Worm (Caenorhabditis elegans) whole organism, L3 larva: ENCODE results near the gene F44A2.3.

Experiments
- ZK546.5 ChIP-seq: sonication (generic microtip); optimal IDR thresholded peaks from 2 replicates; lab custom pipeline; 2017; ENCODE audit warnings: missing biosample characterization, missing genetic modification characterization
- nhr-12 ChIP-seq: fragments of 150-350 bp; optimal IDR thresholded peaks from 2 replicates; lab custom pipeline; 2014; ENCODE audit warnings: missing biosample characterization, missing genetic modification characterization
- snpc-4 ChIP-seq: fragments of 150-350 bp; optimal IDR thresholded peaks from 2 replicates; lab custom pipeline; 2014; ENCODE audit warnings: missing biosample characterization, missing genetic modification characterization
- unc-39 ChIP-seq: sonication (generic microtip); optimal IDR thresholded peaks from 4 replicates; lab custom pipeline; 2017; ENCODE audit warnings: missing biosample characterization, missing genetic modification characterization
- unc-62 ChIP-seq: fragments of 150-350 bp; sonication (generic microtip); optimal IDR thresholded peaks from 4 replicates; lab custom pipeline; 2014; ENCODE audit warnings: missing biosample characterization, missing genetic modification reagents, missing genetic modification characterization

DNA sequence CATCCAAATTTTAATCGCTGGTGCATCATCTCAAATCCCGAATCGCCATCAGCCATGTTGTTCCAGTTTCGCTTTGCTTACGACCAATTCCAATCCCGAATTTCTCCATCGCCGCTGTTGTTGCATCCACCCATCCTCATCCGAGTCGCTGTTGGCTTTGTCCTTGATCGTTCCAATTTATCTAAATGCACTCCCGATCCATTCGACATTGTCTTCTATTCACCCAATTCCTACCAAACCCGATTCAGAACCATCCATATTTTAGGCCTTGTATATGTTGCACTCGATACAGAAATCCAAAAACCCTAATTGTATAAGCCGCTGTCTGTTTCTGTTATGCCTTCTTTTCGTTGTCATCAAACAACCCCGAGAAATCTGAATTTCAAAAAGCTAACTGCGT, 35.1 kb downstream of the F44A2.3 start:
- TF ChIP-seq unc-62 = no peak
- no peak for TF ChIP-seq snpc-4 (tag; lab: Kevin White, UChicago)
- TF ChIP-seq ZK546.5 (tag; lab: Kevin White, UChicago) = no peak
- TF ChIP-seq nhr-12 (tag; lab: Kevin White, UChicago) = no peak
- TF ChIP-seq unc-39 (tag; lab: Kevin White, UChicago) = no peak
